Fruit fly (Drosophila melanogaster) whole organism, wandering third instar larva: ENCODE measurements around the gene CG7215.

Experiments used
- Abd-B ChIP-seq: fragments of >200 bp; optimal IDR thresholded peaks from 2 replicates; lab custom pipeline; 2017; ENCODE audit warnings: missing biosample characterization, missing genetic modification characterization
- Myc ChIP-seq: fragments of >200 bp; optimal IDR thresholded peaks from 2 replicates; lab custom pipeline; 2017
- Sp1 ChIP-seq: fragments of 200-800 bp; sonication (Bioruptor generic); optimal IDR thresholded peaks from 3 replicates; lab custom pipeline; 2019; ENCODE audit warnings: missing biosample characterization, mild to moderate bottlenecking, missing genetic modification characterization, moderate library complexity
- Vsx2 ChIP-seq: fragments of 200-300, 225-300 bp; sonication (Bioruptor generic); optimal IDR thresholded peaks from 2 replicates; lab custom pipeline; 2018; ENCODE audit warnings: missing biosample characterization, missing genetic modification characterization; ENCODE audit not compliant: partially characterized antibody
- br ChIP-seq: fragments of 200-800 bp; sonication (Bioruptor generic); optimal IDR thresholded peaks from 2 replicates; lab custom pipeline; 2016; ENCODE audit warnings: missing biosample characterization, missing genetic modification characterization
- dmrt93B ChIP-seq: fragments of 200-800 bp; sonication (Bioruptor generic); optimal IDR thresholded peaks from 2 replicates; lab custom pipeline; 2018; ENCODE audit warnings: missing biosample characterization, mild to moderate bottlenecking, missing genetic modification characterization
- psq ChIP-seq: fragments of 200-800 bp; sonication (Bioruptor generic); optimal IDR thresholded peaks from 3 replicates; lab custom pipeline; 2017; ENCODE audit warnings: missing biosample characterization, mild to moderate bottlenecking, missing genetic modification characterization, moderate library complexity
- usp ChIP-seq: fragments of >200 bp; optimal IDR thresholded peaks from 2 replicates; lab custom pipeline; 2017; ENCODE audit warnings: missing biosample characterization, missing genetic modification characterization
- woc ChIP-seq: sonication (Bioruptor generic); optimal IDR thresholded peaks from 2 replicates; lab custom pipeline; 2016; ENCODE audit warnings: missing biosample characterization, mild to moderate bottlenecking, missing genetic modification characterization

dm6 chr3R:18158401-18158800, 8.7 kb downstream of the CG7215 start, which contains the start of gene CG14315:
- no peak for TF ChIP-seq Abd-B
- no peak for TF ChIP-seq Vsx2 (GFP tag; lab: Kevin White, UChicago)
- TF ChIP-seq psq: no peak
- no peak for TF ChIP-seq br
- no peak for TF ChIP-seq Myc (lab: Kevin White, UChicago)
- TF ChIP-seq usp (GFP tag; lab: Kevin White, UChicago): no peak
- no peak for TF ChIP-seq dmrt93B (GFP tag; lab: Kevin White, UChicago)
- no peak for TF ChIP-seq woc
- TF ChIP-seq Sp1 (GFP tag; lab: Kevin White, UChicago): no peak
